Worm (Caenorhabditis elegans) whole organism, young adult: ENCODE results near the gene atf-7.
A peak's percentile ranks its signal among the peaks of the same experiment; 100 is the strongest.

Source experiments
- B0261.1 ChIP-seq: sonication (generic microtip); optimal IDR thresholded peaks from 2 replicates; lab custom pipeline; 2016; ENCODE audit warnings: mild to moderate bottlenecking, missing genetic modification characterization, moderate library complexity, missing compliant biosample characterization
- F22D6.2 ChIP-seq: sonication (generic microtip); optimal IDR thresholded peaks from 2 replicates; lab custom pipeline; 2016; ENCODE audit warnings: mild to moderate bottlenecking, missing genetic modification characterization, missing compliant biosample characterization
- F33H1.4 ChIP-seq: fragments of 200-800 bp; sonication (Bioruptor generic); IDR thresholded peaks from 2 replicates; pipeline ENCODE4 v1.3.6; 2022; ENCODE audit warnings: missing genetic modification reagents, missing genetic modification characterization, missing compliant biosample characterization
- F49E8.2 ChIP-seq: sonication (generic microtip); optimal IDR thresholded peaks from 3 replicates; lab custom pipeline; 2017; ENCODE audit warnings: missing genetic modification characterization, mild to moderate bottlenecking, missing compliant biosample characterization, antibody characterized with exemption, moderate library complexity; ENCODE audit not compliant: insufficient read depth
- Y67H2A.10 ChIP-seq: fragments of 200-800 bp; sonication (Bioruptor generic); conservative IDR thresholded peaks from 2 replicates; pipeline ENCODE4 v1.3.6; 2022; ENCODE audit warnings: missing genetic modification reagents, missing genetic modification characterization, missing compliant biosample characterization
- ZK185.1 ChIP-seq: sonication (generic microtip); optimal IDR thresholded peaks from 2 replicates; lab custom pipeline; 2016; ENCODE audit warnings: mild to moderate bottlenecking, missing genetic modification characterization, missing compliant biosample characterization; ENCODE audit not compliant: poor library complexity, severe bottlenecking
- aptf-2 ChIP-seq: fragments of 200-800 bp; sonication (Bioruptor generic); conservative IDR thresholded peaks from 2 replicates; pipeline ENCODE4 v1.3.6; 2022; ENCODE audit warnings: missing genetic modification reagents, missing genetic modification characterization, missing compliant biosample characterization
- attf-5 ChIP-seq: fragments of 200-800 bp; sonication (Bioruptor generic); optimal IDR thresholded peaks from 2 replicates; lab custom pipeline; 2018; ENCODE audit warnings: mild to moderate bottlenecking, missing genetic modification characterization, missing compliant biosample characterization
- attf-6 ChIP-seq: fragments of 200-800 bp; sonication (Bioruptor generic); IDR thresholded peaks from 2 replicates; pipeline ENCODE4 v1.3.6; 2022; ENCODE audit warnings: missing genetic modification reagents, missing genetic modification characterization, missing compliant biosample characterization
- bed-2 ChIP-seq: fragments of 200-800 bp; sonication (Bioruptor generic); IDR thresholded peaks from 2 replicates; pipeline ENCODE4 v1.3.6; 2022; ENCODE audit warnings: missing genetic modification reagents, missing genetic modification characterization, missing compliant biosample characterization
- cebp-1 ChIP-seq, 2 experiments: fragments of 200-800 bp in 1 of 2; sonication (Bioruptor generic) in 1 of 2; sonication (generic microtip) in 1 of 2; IDR thresholded peaks in 1 of 2; optimal IDR thresholded peaks in 1 of 2; 2 replicates each; pipeline versions ENCODE4 v1.3.6 to Lab custom; 2017 to 2022; ENCODE audit warnings: missing compliant biosample characterization in 2 of 2, missing genetic modification characterization in 2 of 2, mild to moderate bottlenecking in 1 of 2, missing genetic modification reagents in 1 of 2, moderate library complexity in 1 of 2
- cebp-2 ChIP-seq: fragments of 200-800 bp; sonication (Bioruptor generic); IDR thresholded peaks from 2 replicates; pipeline ENCODE4 v1.3.6; 2022; ENCODE audit warnings: missing genetic modification characterization, missing compliant biosample characterization
- ceh-100 ChIP-seq: fragments of 200-800 bp; sonication (Bioruptor generic); IDR thresholded peaks from 2 replicates; pipeline ENCODE4 v1.3.6; 2022; ENCODE audit warnings: missing genetic modification reagents, missing genetic modification characterization, missing compliant biosample characterization
- ceh-27 ChIP-seq: fragments of 200-800 bp; sonication (Bioruptor generic); optimal IDR thresholded peaks from 2 replicates; lab custom pipeline; 2018; ENCODE audit warnings: mild to moderate bottlenecking, missing genetic modification characterization, moderate library complexity, missing compliant biosample characterization
- ceh-40 ChIP-seq: fragments of 200-800 bp; sonication (Bioruptor generic); IDR thresholded peaks from 2 replicates; pipeline ENCODE4 v1.3.6; 2022; ENCODE audit warnings: missing genetic modification characterization, missing compliant biosample characterization
- ceh-79 ChIP-seq: sonication (generic microtip); optimal IDR thresholded peaks from 2 replicates; lab custom pipeline; 2017; ENCODE audit warnings: mild to moderate bottlenecking, missing genetic modification characterization, missing compliant biosample characterization
- dpl-1 ChIP-seq: fragments of 150-350 bp; optimal IDR thresholded peaks from 2 replicates; lab custom pipeline; 2014; ENCODE audit warnings: missing biosample characterization, missing genetic modification reagents, missing genetic modification characterization
- egl-44 ChIP-seq: fragments of 200-800 bp; sonication (Bioruptor generic); IDR thresholded peaks from 2 replicates; pipeline ENCODE4 v1.3.6; 2022; ENCODE audit warnings: missing genetic modification reagents, missing genetic modification characterization, missing compliant biosample characterization
- fkh-3 ChIP-seq: sonication (generic microtip); optimal IDR thresholded peaks from 2 replicates; lab custom pipeline; 2016; ENCODE audit warnings: mild to moderate bottlenecking, missing genetic modification characterization, missing compliant biosample characterization
- gei-17 ChIP-seq: fragments of 200-800 bp; sonication (Bioruptor generic); optimal IDR thresholded peaks from 2 replicates; lab custom pipeline; 2018; ENCODE audit warnings: mild to moderate bottlenecking, missing genetic modification characterization, missing compliant biosample characterization
- hmg-1.2 ChIP-seq: fragments of 200-800 bp; sonication (Bioruptor generic); IDR thresholded peaks from 2 replicates; pipeline ENCODE4 v1.3.6; 2022; ENCODE audit warnings: missing genetic modification reagents, missing genetic modification characterization, missing compliant biosample characterization
- let-526 ChIP-seq: fragments of 200-800 bp; sonication (Bioruptor generic); IDR thresholded peaks from 2 replicates; pipeline ENCODE4 v1.3.6; 2022; ENCODE audit warnings: missing genetic modification reagents, missing genetic modification characterization, missing compliant biosample characterization
- lir-1 ChIP-seq: fragments of 200-800 bp; sonication (Bioruptor generic); conservative IDR thresholded peaks from 2 replicates; pipeline ENCODE4 v1.3.6; 2022; ENCODE audit warnings: missing genetic modification reagents, missing genetic modification characterization, missing compliant biosample characterization
- lsy-27 ChIP-seq: sonication (generic microtip); optimal IDR thresholded peaks from 2 replicates; lab custom pipeline; 2017; ENCODE audit warnings: missing genetic modification characterization, mild to moderate bottlenecking, missing compliant biosample characterization, antibody characterized with exemption, missing genotype, borderline replicate concordance; ENCODE audit not compliant: insufficient read depth
- madf-8 ChIP-seq: fragments of 200-800 bp; sonication (Bioruptor generic); conservative IDR thresholded peaks from 2 replicates; pipeline ENCODE4 v1.3.6; 2022; ENCODE audit warnings: missing genetic modification reagents, missing genetic modification characterization, missing compliant biosample characterization
- mcd-1 ChIP-seq: fragments of 200-800 bp; sonication (Bioruptor generic); IDR thresholded peaks from 2 replicates; pipeline ENCODE4 v1.3.6; 2022; ENCODE audit warnings: missing genetic modification reagents, missing genetic modification characterization, missing compliant biosample characterization
- mel-28 ChIP-seq: sonication (generic microtip); optimal IDR thresholded peaks from 2 replicates; lab custom pipeline; 2016; ENCODE audit warnings: borderline replicate concordance, mild to moderate bottlenecking, missing genetic modification characterization, missing compliant biosample characterization
- mes-4 ChIP-seq: sonication (generic microtip); optimal IDR thresholded peaks from 2 replicates; lab custom pipeline; 2016; ENCODE audit warnings: missing genotype, missing genetic modification characterization, missing compliant biosample characterization
- mxl-1 ChIP-seq: sonication (generic microtip); optimal IDR thresholded peaks from 2 replicates; lab custom pipeline; 2016; ENCODE audit warnings: missing genetic modification characterization, missing compliant biosample characterization
- nfya-2 ChIP-seq: fragments of 200-800 bp; sonication (Bioruptor generic); IDR thresholded peaks from 2 replicates; pipeline ENCODE4 v1.3.6; 2022; ENCODE audit warnings: missing genetic modification reagents, missing genetic modification characterization, missing compliant biosample characterization
- nhr-120 ChIP-seq: fragments of 200-800 bp; sonication (Bioruptor generic); IDR thresholded peaks from 2 replicates; pipeline ENCODE4 v1.3.6; 2022; ENCODE audit warnings: missing genetic modification characterization, missing compliant biosample characterization
- nhr-179 ChIP-seq: sonication (generic microtip); optimal IDR thresholded peaks from 2 replicates; lab custom pipeline; 2016; ENCODE audit warnings: mild to moderate bottlenecking, missing genetic modification characterization, missing compliant biosample characterization
- nhr-90 ChIP-seq: sonication (generic microtip); optimal IDR thresholded peaks from 2 replicates; lab custom pipeline; 2016; ENCODE audit warnings: missing genotype, mild to moderate bottlenecking, missing genetic modification characterization, missing compliant biosample characterization
- rpc-1 ChIP-seq, 2 experiments: fragments of 150-350 bp in 1 of 2; sonication (generic microtip) in 1 of 2; optimal IDR thresholded peaks; 2 replicates each; lab custom pipeline; 2014 to 2018; ENCODE audit warnings: missing biosample characterization in 1 of 2, missing genetic modification characterization in 1 of 2, missing genetic modification reagents in 1 of 2, missing genotype in 1 of 2
- sdz-38 ChIP-seq: sonication (generic microtip); optimal IDR thresholded peaks from 2 replicates; lab custom pipeline; 2016; ENCODE audit warnings: missing genotype, missing genetic modification characterization, missing compliant biosample characterization
- sea-2 ChIP-seq: fragments of 200-800 bp; sonication (Bioruptor generic); IDR thresholded peaks from 2 replicates; pipeline ENCODE4 v1.3.6; 2022; ENCODE audit warnings: missing genetic modification characterization, missing compliant biosample characterization
- snpc-3.4 ChIP-seq: sonication (generic microtip); optimal IDR thresholded peaks from 2 replicates; lab custom pipeline; 2017; ENCODE audit warnings: missing genetic modification characterization, mild to moderate bottlenecking, missing compliant biosample characterization, antibody characterized with exemption, moderate library complexity, missing genotype, missing genetic modification reagents
- sptf-2 ChIP-seq: fragments of 200-800 bp; sonication (Bioruptor generic); optimal IDR thresholded peaks from 2 replicates; lab custom pipeline; 2018; ENCODE audit warnings: mild to moderate bottlenecking, missing genetic modification characterization, missing compliant biosample characterization
- tbp1 ChIP-seq: fragments of 200-800 bp; sonication (Bioruptor generic); optimal IDR thresholded peaks from 2 replicates; lab custom pipeline; 2018; ENCODE audit warnings: mild to moderate bottlenecking, missing genetic modification characterization, missing compliant biosample characterization
- tlf-1 ChIP-seq: fragments of 200-800 bp; sonication (Bioruptor generic); optimal IDR thresholded peaks from 2 replicates; lab custom pipeline; 2018; ENCODE audit warnings: mild to moderate bottlenecking, missing genetic modification characterization, missing compliant biosample characterization
- unc-62 ChIP-seq: fragments of 150-350 bp; optimal IDR thresholded peaks from 2 replicates; lab custom pipeline; 2014; ENCODE audit warnings: missing biosample characterization, missing genetic modification reagents, missing genetic modification characterization
- xnd-1 ChIP-seq: sonication (generic microtip); optimal IDR thresholded peaks from 2 replicates; lab custom pipeline; 2016; ENCODE audit warnings: missing genotype, missing genetic modification reagents, missing genetic modification characterization, missing compliant biosample characterization
- ztf-22 ChIP-seq: fragments of 200-800 bp; sonication (Bioruptor generic); optimal IDR thresholded peaks from 2 replicates; lab custom pipeline; 2018; ENCODE audit warnings: mild to moderate bottlenecking, missing genetic modification characterization, moderate library complexity, missing compliant biosample characterization
- ztf-25 ChIP-seq: fragments of 200-800 bp; sonication (Bioruptor generic); IDR thresholded peaks from 2 replicates; pipeline ENCODE4 v1.3.6; 2022; ENCODE audit warnings: missing genetic modification reagents, missing genetic modification characterization, missing compliant biosample characterization
- ztf-26 ChIP-seq: sonication (generic microtip); optimal IDR thresholded peaks from 2 replicates; lab custom pipeline; 2017; ENCODE audit warnings: missing genetic modification characterization, missing compliant biosample characterization
- ztf-28 ChIP-seq: fragments of 200-800 bp; sonication (Bioruptor generic); IDR thresholded peaks from 2 replicates; pipeline ENCODE4 v1.3.6; 2022; ENCODE audit warnings: missing genetic modification reagents, missing genetic modification characterization, missing compliant biosample characterization
- ztf-6 ChIP-seq: fragments of 200-800 bp; sonication (Bioruptor generic); IDR thresholded peaks from 2 replicates; pipeline ENCODE4 v1.3.6; 2022; ENCODE audit warnings: missing genetic modification reagents, missing genetic modification characterization, missing compliant biosample characterization

Gene atf-7

DNA sequence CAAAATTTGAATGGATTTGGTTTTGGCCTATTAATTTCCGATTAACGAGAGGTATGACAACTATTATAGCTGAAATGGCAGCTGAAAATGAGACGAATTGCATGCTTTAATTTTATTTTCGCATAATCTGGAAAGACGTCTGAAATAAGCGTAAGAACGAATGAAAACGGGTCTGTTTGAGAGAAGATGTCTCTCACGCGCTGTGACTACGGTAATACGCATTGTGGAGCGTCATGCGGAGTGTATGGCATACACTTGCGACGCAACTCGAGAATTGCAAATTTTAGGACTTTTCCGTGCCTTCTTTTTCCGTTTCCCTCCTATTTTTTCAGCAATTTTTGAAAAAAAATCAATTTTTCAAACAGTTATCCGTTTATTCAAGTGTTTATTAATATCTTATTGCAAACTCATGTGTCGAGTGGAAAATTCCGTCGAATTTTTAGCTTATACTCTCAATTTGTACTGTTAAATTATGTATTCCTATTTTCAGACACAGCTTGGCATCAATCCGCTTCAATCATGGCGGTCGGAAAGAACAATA is 23.3 kb downstream of the atf-7 start, which contains the start of gene rps-1 (continued):
- TF ChIP-seq rpc-1 (optimal IDR thresholded peaks at IDR 0.05; lab: Kevin White, UChicago) (peak; percentile 38), rpc-1 (tag; optimal IDR thresholded peaks at IDR 0.05; lab: Kevin White, UChicago) (peak; percentile 6), F22D6.2 (tag; lab: Kevin White, UChicago) (peak; percentile 91), ztf-22 (peak; percentile 88), Y67H2A.10 (GFP tag; lab: Robert Waterston, UW) (peak; percentile 85), egl-44 (GFP tag; lab: Robert Waterston, UW) (peak; percentile 78), ztf-28 (GFP tag; lab: Robert Waterston, UW) (peak; percentile 90), snpc-3.4 (peak; percentile 96), dpl-1 (peak; percentile 90), ceh-79 (tag; lab: Kevin White, UChicago) (peak; percentile 80), hmg-1.2 (GFP tag; lab: Robert Waterston, UW) (peak; percentile 89), mes-4 (tag; lab: Kevin White, UChicago) (no peak), F33H1.4 (peak; percentile 87), fkh-3 (tag; lab: Kevin White, UChicago) (no peak), xnd-1 (tag; lab: Kevin White, UChicago) (peak; percentile 76), ceh-100 (GFP tag; lab: Robert Waterston, UW) (peak; percentile 86), tbp1 (GFP tag; lab: Kevin White, UChicago) (peak; percentile 79), ztf-25 (GFP tag; lab: Robert Waterston, UW) (peak; percentile 24; the same call in 1 of the 2 replicates), sea-2 (GFP tag; lab: Robert Waterston, UW) (peak; percentile 78; the same call in 1 of the 2 replicates), sptf-2 (GFP tag; lab: Kevin White, UChicago) (no peak), bed-2 (GFP tag; lab: Robert Waterston, UW) (peak; percentile 68; the same call in 1 of the 2 replicates), ZK185.1 (tag; lab: Kevin White, UChicago) (peak; percentile 98), lsy-27 (tag; lab: Kevin White, UChicago) (peak; percentile 77), ztf-6 (GFP tag; lab: Robert Waterston, UW) (peak; percentile 92), gei-17 (GFP tag; lab: Kevin White, UChicago) (peak; percentile 90), B0261.1 (peak; percentile 51), let-526 (GFP tag; lab: Robert Waterston, UW) (peak; percentile 95), ceh-27 (GFP tag; lab: Kevin White, UChicago) (peak; percentile 99), nhr-90 (tag; lab: Kevin White, UChicago) (peak; percentile 82), ceh-40 (GFP tag; lab: Robert Waterston, UW) (peak; percentile 43; the same call in 1 of the 2 replicates), lir-1 (GFP tag; lab: Robert Waterston, UW) (peak; percentile 95), nhr-179 (no peak), sdz-38 (tag; lab: Kevin White, UChicago) (no peak), F49E8.2 (peak; percentile 94), mxl-1 (tag; lab: Kevin White, UChicago) (no peak), unc-62 (GFP tag; lab: Kevin White, UChicago) (peak; percentile 76), nhr-120 (no peak), ztf-26 (tag; lab: Kevin White, UChicago) (peak; percentile 98), madf-8 (GFP tag; lab: Robert Waterston, UW) (peak; percentile 79), aptf-2 (GFP tag; lab: Robert Waterston, UW) (no peak), cebp-2 (GFP tag; lab: Robert Waterston, UW) (peak; percentile 90; the same call in 1 of the 2 replicates), cebp-1 (GFP tag; IDR thresholded peaks at IDR 0.05; lab: Robert Waterston, UW) (peak; percentile 83), cebp-1 (tag; optimal IDR thresholded peaks at IDR 0.05; lab: Kevin White, UChicago) (peak; percentile 96), tlf-1 (peak; percentile 98), mel-28 (no peak), mcd-1 (GFP tag; lab: Robert Waterston, UW) (peak; percentile 95), attf-6 (GFP tag; lab: Robert Waterston, UW) (peak; percentile 72; the same call in 1 of the 2 replicates), attf-5 (GFP tag; lab: Kevin White, UChicago) (peak; percentile 98), nfya-2 (GFP tag; lab: Robert Waterston, UW) (no peak)
